Fruit fly (Drosophila melanogaster) whole organism, adult: Measurements from ENCODE around the gene CG9590.

Source experiments
- CG11617 ChIP-seq: fragments of 200-800 bp; sonication (Bioruptor generic); optimal IDR thresholded peaks from 2 replicates; lab custom pipeline; 2017; ENCODE audit warnings: mild to moderate bottlenecking, missing biosample characterization, missing genetic modification reagents, missing genetic modification characterization
- CG12768 ChIP-seq: fragments of 200-800 bp; sonication (Bioruptor generic); optimal IDR thresholded peaks from 2 replicates; lab custom pipeline; 2017; ENCODE audit warnings: missing biosample characterization, missing genetic modification characterization, mild to moderate bottlenecking, moderate library complexity, missing genetic modification reagents
- CG14711 ChIP-seq: fragments of 200-800 bp; sonication (Bioruptor generic); optimal IDR thresholded peaks from 2 replicates; lab custom pipeline; 2018; ENCODE audit warnings: missing biosample characterization, mild to moderate bottlenecking, missing genetic modification characterization, moderate library complexity
- CG33017 ChIP-seq: fragments of 200-800 bp; sonication (Bioruptor generic); optimal IDR thresholded peaks from 2 replicates; lab custom pipeline; 2018; ENCODE audit warnings: missing biosample characterization, mild to moderate bottlenecking, missing genetic modification characterization, moderate library complexity
- CG5204 ChIP-seq: fragments of 200-800 bp; sonication (Bioruptor generic); optimal IDR thresholded peaks from 2 replicates; lab custom pipeline; 2016; ENCODE audit warnings: missing biosample characterization, missing genetic modification characterization
- CG7045 ChIP-seq: fragments of 200-800 bp; sonication (Bioruptor generic); optimal IDR thresholded peaks from 2 replicates; lab custom pipeline; 2017; ENCODE audit warnings: missing biosample characterization, mild to moderate bottlenecking, missing genetic modification characterization
- CG7101 ChIP-seq: fragments of 200-800 bp; sonication (Bioruptor generic); optimal IDR thresholded peaks from 2 replicates; lab custom pipeline; 2018; ENCODE audit warnings: missing biosample characterization, mild to moderate bottlenecking, missing genetic modification characterization, moderate library complexity
- Clk ChIP-seq: fragments of 200-800 bp; sonication (Bioruptor generic); optimal IDR thresholded peaks from 2 replicates; lab custom pipeline; 2017; ENCODE audit warnings: missing biosample characterization, missing genetic modification characterization
- Crg-1 ChIP-seq: fragments of 200-800 bp; sonication (Bioruptor generic); optimal IDR thresholded peaks from 2 replicates; lab custom pipeline; 2016; ENCODE audit warnings: missing biosample characterization, missing genetic modification characterization
- Hr96 ChIP-seq: fragments of 200-800 bp; sonication (Bioruptor generic); optimal IDR thresholded peaks from 2 replicates; lab custom pipeline; 2016; ENCODE audit warnings: missing biosample characterization, missing genetic modification characterization
- Mnt ChIP-seq: fragments of 200-800 bp; sonication (Bioruptor generic); optimal IDR thresholded peaks from 2 replicates; lab custom pipeline; 2016; ENCODE audit warnings: missing biosample characterization, mild to moderate bottlenecking, missing genetic modification characterization
- bab1 ChIP-seq: fragments of 200-800 bp; sonication (Bioruptor generic); optimal IDR thresholded peaks from 3 replicates; lab custom pipeline; 2019; ENCODE audit warnings: missing biosample characterization, mild to moderate bottlenecking, missing genetic modification characterization, moderate library complexity
- cic ChIP-seq: fragments of 200-800 bp; sonication (Bioruptor generic); optimal IDR thresholded peaks from 2 replicates; lab custom pipeline; 2017; ENCODE audit warnings: missing biosample characterization, mild to moderate bottlenecking, missing genetic modification characterization, moderate library complexity
- cnc ChIP-seq, 2 experiments: fragments of >200 bp; optimal IDR thresholded peaks; 2 replicates each; lab custom pipeline; 2017
- kay ChIP-seq: fragments of 200-800 bp; sonication (Bioruptor generic); peaks from one replicate; lab custom pipeline; 2016; ENCODE audit warnings: missing biosample characterization, missing genetic modification characterization, borderline replicate concordance
- ovo ChIP-seq: fragments of 200-800 bp; sonication (Bioruptor generic); optimal IDR thresholded peaks from 2 replicates; lab custom pipeline; 2016; ENCODE audit warnings: missing biosample characterization, missing genetic modification characterization
- pad ChIP-seq: fragments of 200-800 bp; sonication (Bioruptor generic); optimal IDR thresholded peaks from 3 replicates; lab custom pipeline; 2017; ENCODE audit warnings: missing biosample characterization, missing genetic modification characterization, mild to moderate bottlenecking, moderate library complexity, missing genetic modification reagents
- tj ChIP-seq: fragments of 200-800 bp; sonication (Bioruptor generic); optimal IDR thresholded peaks from 3 replicates; lab custom pipeline; 2017; ENCODE audit warnings: missing biosample characterization, mild to moderate bottlenecking, missing genetic modification characterization, moderate library complexity
- toe ChIP-seq: fragments of 200-800 bp; sonication (Bioruptor generic); optimal IDR thresholded peaks from 2 replicates; lab custom pipeline; 2016; ENCODE audit warnings: missing biosample characterization, missing genetic modification characterization

Gene CG9590

DNA sequence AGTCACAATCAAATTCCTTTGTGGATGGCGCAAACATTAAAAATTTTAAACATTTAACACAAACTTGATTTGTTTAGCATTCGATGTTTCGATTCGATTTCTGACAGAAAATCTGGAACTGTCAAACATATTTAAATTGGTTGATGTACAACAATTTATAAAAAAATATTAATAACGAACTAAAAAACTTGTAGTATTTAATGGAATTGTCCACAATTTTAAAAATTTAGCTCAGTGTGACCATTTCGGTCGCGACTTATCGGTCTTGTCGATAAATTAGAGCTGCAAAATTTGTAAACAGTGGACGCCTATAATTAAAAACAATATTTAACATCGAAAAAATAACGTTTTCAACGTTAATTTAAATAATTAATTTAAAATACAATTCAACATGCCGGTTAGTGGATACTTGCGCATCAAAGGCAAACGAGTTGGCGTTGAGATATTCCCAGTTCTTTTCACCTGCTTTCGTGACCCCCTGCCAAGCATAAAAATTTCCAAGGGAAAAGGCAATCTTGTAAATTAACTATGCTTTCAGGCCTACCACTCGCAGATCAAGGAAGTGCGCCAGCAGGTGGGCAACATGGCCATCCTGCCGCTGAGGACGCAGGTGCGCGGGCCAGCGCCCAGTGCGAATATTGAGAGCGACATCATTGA is 48.0 kb downstream of the CG9590 start, which contains the start of the genes CG43317 and Arpc3A:
TSS of gene CG43317 (minus strand) at position 51 of the 657 bp plus-strand sequence.
TSS of gene Arpc3A (plus strand) at position 274 of the 657 bp plus-strand sequence.
- peak; percentile 89 for TF ChIP-seq kay (GFP tag; lab: Kevin White, UChicago)
- TF ChIP-seq CG7101 (tag; lab: Kevin White, UChicago) = no peak

DNA sequence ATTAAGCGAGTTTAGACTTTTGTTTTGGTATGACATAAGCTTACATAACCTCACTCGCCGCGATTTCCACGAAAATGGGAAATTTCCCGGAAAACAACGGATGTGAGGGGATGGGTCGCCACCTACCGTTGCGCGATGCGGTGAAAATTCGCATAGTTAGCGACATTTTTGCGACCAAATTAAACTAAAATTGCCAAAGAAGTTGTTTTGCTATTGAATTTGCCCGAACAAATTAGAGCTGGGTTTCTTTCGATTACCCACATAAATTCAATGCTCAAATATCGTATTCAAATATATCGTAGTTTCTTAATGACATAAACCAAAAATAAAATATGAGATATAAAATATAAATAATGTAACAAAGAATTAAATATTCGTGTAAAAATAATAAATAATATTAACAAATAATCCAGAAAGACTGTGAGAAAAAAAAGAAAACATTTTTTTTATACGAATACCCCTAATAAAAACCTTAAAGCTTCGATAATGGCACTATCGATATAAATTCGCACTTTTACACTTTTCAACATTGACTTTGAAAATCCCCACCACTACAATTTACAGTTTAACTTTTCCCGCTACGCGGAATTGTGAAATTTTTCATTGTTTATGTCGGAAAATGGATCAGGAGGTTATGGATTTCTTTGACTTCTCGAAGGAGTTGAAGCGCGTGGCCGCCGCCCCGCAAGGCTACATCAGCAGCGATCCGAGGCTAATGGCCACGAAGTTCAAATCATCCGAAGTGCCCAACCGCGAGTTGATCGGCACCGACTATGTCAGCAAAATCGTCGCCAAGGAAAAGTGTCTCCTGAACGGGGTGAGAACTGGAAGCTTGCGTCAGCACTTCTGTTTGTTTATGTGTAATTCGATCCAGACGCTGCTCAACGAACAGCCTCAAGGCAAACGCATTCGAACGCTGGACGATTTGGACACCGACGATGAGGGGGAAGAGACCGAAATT is 50.6 kb downstream of the CG9590 start, which contains the start of the genes ND-23 and spn-E:
TSS of gene ND-23 (minus strand) at position 254 of the 961 bp plus-strand sequence.
TSS of gene spn-E (plus strand) at position 556 of the 961 bp plus-strand sequence.
- no peak for TF ChIP-seq cic (GFP tag; lab: Kevin White, UChicago)
- TF ChIP-seq toe (GFP tag; lab: Kevin White, UChicago) = peak; percentile 55
- TF ChIP-seq Hr96 (GFP tag; lab: Kevin White, UChicago) = no peak
- TF ChIP-seq tj (GFP tag; lab: Kevin White, UChicago) = peak; percentile 85
- peak; percentile 63 for TF ChIP-seq CG33017 (tag; lab: Kevin White, UChicago)
- peak; percentile 48 for TF ChIP-seq bab1 (GFP tag; lab: Kevin White, UChicago)
- TF ChIP-seq Clk (GFP tag; lab: Kevin White, UChicago) = no peak
- no peak for TF ChIP-seq cnc (optimal IDR thresholded peaks at IDR 0.05; lab: Kevin White, UChicago)
- TF ChIP-seq CG7101 (tag; lab: Kevin White, UChicago) = peak; percentile 80
- peak; percentile 62 for TF ChIP-seq CG11617 (GFP tag; lab: Kevin White, UChicago)
- TF ChIP-seq Crg-1 (GFP tag; lab: Kevin White, UChicago) = peak; percentile 60
- peak; percentile 76 for TF ChIP-seq ovo (GFP tag; lab: Kevin White, UChicago)
- no peak for TF ChIP-seq CG12768 (GFP tag; lab: Kevin White, UChicago)
- TF ChIP-seq CG7045 (GFP tag; lab: Kevin White, UChicago) = peak; percentile 42
- peak; percentile 78 for TF ChIP-seq CG14711 (tag; lab: Kevin White, UChicago)
- peak; percentile 49 for TF ChIP-seq pad (GFP tag; lab: Kevin White, UChicago)
- TF ChIP-seq CG5204 (GFP tag; lab: Kevin White, UChicago) = no peak
- TF ChIP-seq kay (GFP tag; lab: Kevin White, UChicago) = no peak
- TF ChIP-seq Mnt = no peak
